Worm (Caenorhabditis elegans) whole organism, L3 larva: ENCODE data around the gene clec-78.

Experiments
- aly-2 ChIP-seq: fragments of 150-350 bp; optimal IDR thresholded peaks from 2 replicates; lab custom pipeline; 2014; ENCODE audit warnings: missing biosample characterization, missing genetic modification characterization
- ama-1 ChIP-seq: fragments of 150-350 bp; optimal IDR thresholded peaks from 2 replicates; lab custom pipeline; 2018
- ceh-28 ChIP-seq: fragments of 150-350 bp; optimal IDR thresholded peaks from 2 replicates; lab custom pipeline; 2014; ENCODE audit warnings: missing biosample characterization, missing genetic modification reagents, missing genetic modification characterization
- ceh-82 ChIP-seq: fragments of 150-350 bp; optimal IDR thresholded peaks from 2 replicates; lab custom pipeline; 2014; ENCODE audit warnings: missing biosample characterization, missing genetic modification characterization
- ceh-9 ChIP-seq: sonication (generic microtip); optimal IDR thresholded peaks from 2 replicates; lab custom pipeline; 2018; ENCODE audit warnings: missing biosample characterization, missing genetic modification characterization
- daf-12 ChIP-seq: fragments of 150-350 bp; optimal IDR thresholded peaks from 2 replicates; lab custom pipeline; 2014; ENCODE audit warnings: missing biosample characterization, missing genetic modification reagents, missing genetic modification characterization
- egl-27 ChIP-seq: sonication (generic microtip); optimal IDR thresholded peaks from 4 replicates; lab custom pipeline; 2017; ENCODE audit warnings: missing biosample characterization, missing genetic modification reagents, missing genetic modification characterization
- egl-5 ChIP-seq: fragments of 150-350 bp; optimal IDR thresholded peaks from 2 replicates; lab custom pipeline; 2017; ENCODE audit warnings: missing biosample characterization, missing genetic modification reagents, missing genetic modification characterization, inconsistent platforms
- elt-1 ChIP-seq: fragments of 150-350 bp; optimal IDR thresholded peaks from 2 replicates; lab custom pipeline; 2014; ENCODE audit warnings: missing biosample characterization, missing genetic modification characterization
- elt-2 ChIP-seq: sonication (generic microtip); optimal IDR thresholded peaks from 2 replicates; lab custom pipeline; 2016; ENCODE audit warnings: missing genetic modification reagents, mild to moderate bottlenecking, missing genetic modification characterization, missing compliant biosample characterization
- elt-3 ChIP-seq, 3 experiments: fragments of 150-350 bp in 1 of 3; sonication (generic microtip) in 2 of 3; optimal IDR thresholded peaks; 2 replicates in 2 of 3; 4 replicates in 1 of 3; lab custom pipeline; 2014 to 2017; ENCODE audit warnings: missing biosample characterization in 3 of 3, missing genetic modification characterization in 3 of 3
- eor-1 ChIP-seq, 2 experiments: fragments of 150-350 bp; optimal IDR thresholded peaks; 2 replicates each; lab custom pipeline; 2014 to 2018; ENCODE audit warnings: missing biosample characterization in 2 of 2, missing genetic modification characterization in 2 of 2
- fkh-10 ChIP-seq: sonication (generic microtip); optimal IDR thresholded peaks from 2 replicates; lab custom pipeline; 2017; ENCODE audit warnings: missing biosample characterization, missing genetic modification reagents, missing genetic modification characterization
- fos-1 ChIP-seq: fragments of 150-350 bp; optimal IDR thresholded peaks from 2 replicates; lab custom pipeline; 2014; ENCODE audit warnings: missing biosample characterization, missing genetic modification characterization
- jun-1 ChIP-seq: fragments of 150-350 bp; optimal IDR thresholded peaks from 2 replicates; lab custom pipeline; 2014; ENCODE audit warnings: missing biosample characterization, missing genetic modification reagents, missing genetic modification characterization
- lin-39 ChIP-seq: fragments of 150-350 bp; optimal IDR thresholded peaks from 2 replicates; lab custom pipeline; 2018; ENCODE audit warnings: missing biosample characterization, missing genetic modification reagents, missing genetic modification characterization
- mdl-1 ChIP-seq: fragments of 150-350 bp; optimal IDR thresholded peaks from 2 replicates; lab custom pipeline; 2014; ENCODE audit warnings: missing biosample characterization, missing genetic modification characterization
- nhr-11 ChIP-seq: fragments of 150-350 bp; optimal IDR thresholded peaks from 2 replicates; lab custom pipeline; 2014; ENCODE audit warnings: missing biosample characterization, missing genetic modification characterization
- nhr-23 ChIP-seq: fragments of 150-350 bp; optimal IDR thresholded peaks from 2 replicates; lab custom pipeline; 2014; ENCODE audit warnings: missing biosample characterization, missing genetic modification reagents, missing genetic modification characterization
- nhr-237 ChIP-seq: fragments of 150-350 bp; optimal IDR thresholded peaks from 2 replicates; lab custom pipeline; 2014; ENCODE audit warnings: missing biosample characterization, missing genetic modification characterization
- nhr-25 ChIP-seq: sonication (generic microtip); optimal IDR thresholded peaks from 2 replicates; lab custom pipeline; 2017; ENCODE audit warnings: missing biosample characterization, missing genetic modification characterization
- nhr-43 ChIP-seq: sonication (generic microtip); optimal IDR thresholded peaks from 2 replicates; lab custom pipeline; 2016; ENCODE audit warnings: mild to moderate bottlenecking, missing genetic modification characterization, missing compliant biosample characterization; ENCODE audit not compliant: poor library complexity, severe bottlenecking
- nhr-67 ChIP-seq: fragments of 150-350 bp; optimal IDR thresholded peaks from 2 replicates; lab custom pipeline; 2014; ENCODE audit warnings: missing biosample characterization, missing genetic modification characterization
- nhr-76 ChIP-seq: fragments of 150-350 bp; sonication (generic microtip); optimal IDR thresholded peaks from 5 replicates; lab custom pipeline; 2014; ENCODE audit warnings: missing biosample characterization, missing genetic modification characterization
- nhr-77 ChIP-seq: fragments of 150-350 bp; optimal IDR thresholded peaks from 2 replicates; lab custom pipeline; 2014; ENCODE audit warnings: missing biosample characterization, missing genetic modification characterization
- pha-4 ChIP-seq: fragments of 150-350 bp; optimal IDR thresholded peaks from 2 replicates; lab custom pipeline; 2014; ENCODE audit warnings: missing biosample characterization, missing genetic modification reagents, missing genetic modification characterization
- pqm-1 ChIP-seq: fragments of 150-350 bp; optimal IDR thresholded peaks from 2 replicates; lab custom pipeline; 2017; ENCODE audit warnings: missing biosample characterization, missing genetic modification characterization, inconsistent platforms
- sea-2 ChIP-seq: fragments of 150-350 bp; sonication (generic microtip); optimal IDR thresholded peaks from 4 replicates; lab custom pipeline; 2014; ENCODE audit warnings: missing biosample characterization, missing genetic modification reagents, missing genetic modification characterization
- snpc-4 ChIP-seq: fragments of 150-350 bp; optimal IDR thresholded peaks from 2 replicates; lab custom pipeline; 2014; ENCODE audit warnings: missing biosample characterization, missing genetic modification characterization
- unc-62 ChIP-seq: fragments of 150-350 bp; sonication (generic microtip); optimal IDR thresholded peaks from 4 replicates; lab custom pipeline; 2014; ENCODE audit warnings: missing biosample characterization, missing genetic modification reagents, missing genetic modification characterization

clec-78 gene

DNA sequence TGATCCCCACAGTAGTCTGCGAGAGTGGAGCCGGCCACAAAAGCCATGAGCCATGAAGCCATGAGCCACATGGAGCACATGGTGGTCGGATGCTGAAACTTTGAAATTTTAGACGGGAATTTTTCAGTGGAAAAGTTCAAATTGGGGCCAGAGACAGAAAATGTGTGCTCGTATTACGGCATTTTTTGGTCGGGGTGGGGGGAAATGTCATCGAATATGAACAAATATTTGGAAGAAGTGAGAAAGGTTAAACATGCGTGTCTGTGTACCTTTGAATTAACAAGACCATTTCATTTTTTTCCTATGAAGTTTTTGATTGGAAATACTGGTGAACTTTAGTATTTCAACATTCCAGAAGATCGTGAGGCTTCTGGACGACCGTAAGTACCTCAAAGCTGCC, 62.6 kb downstream of the clec-78 start, which contains the start of gene wrt-5:
wrt-5 (minus strand) TSS at position 101 of the 400 bp plus-strand sequence.
- peak; percentile 7 for TF ChIP-seq pha-4 (tag; lab: Kevin White, UChicago)
- no peak for TF ChIP-seq nhr-43

DNA sequence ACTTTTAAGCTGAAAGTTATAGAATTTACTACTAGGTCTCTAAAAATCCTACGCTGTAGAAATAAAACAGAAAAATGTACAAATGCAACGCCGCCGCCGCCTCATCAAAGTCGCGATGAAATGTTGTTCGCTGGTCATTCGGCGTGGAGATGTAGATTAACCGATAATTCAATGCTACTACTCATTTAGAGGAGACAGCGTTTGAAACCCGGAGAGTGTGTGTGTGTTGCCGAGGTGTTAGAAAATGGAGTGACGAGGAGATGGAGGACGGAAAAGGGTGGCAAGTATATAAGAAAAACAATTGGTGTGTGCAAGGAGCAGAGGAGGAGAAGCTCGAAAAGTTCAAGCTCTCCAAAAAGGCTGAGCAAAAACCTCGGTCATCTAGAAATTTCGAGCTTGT, 63.4 kb downstream of the clec-78 start:
- no peak for TF ChIP-seq nhr-67 (tag; lab: Kevin White, UChicago)
- TF ChIP-seq elt-2 (tag; lab: Kevin White, UChicago) = no peak
- TF ChIP-seq nhr-23 (tag; lab: Kevin White, UChicago) = no peak
- no peak for TF ChIP-seq nhr-237
- no peak for TF ChIP-seq egl-27 (tag; lab: Kevin White, UChicago)
- TF ChIP-seq nhr-76 = no peak
- TF ChIP-seq ceh-82 = no peak
- TF ChIP-seq aly-2 (tag; lab: Kevin White, UChicago) = no peak
- TF ChIP-seq daf-12 = no peak
- no peak for TF ChIP-seq elt-3 (tag; optimal IDR thresholded peaks at IDR 0.05; lab: Kevin White, UChicago)
- no peak for TF ChIP-seq ceh-9
- TF ChIP-seq nhr-43 = no peak
- no peak for TF ChIP-seq elt-1
- no peak for TF ChIP-seq fkh-10 (GFP tag; lab: Kevin White, UChicago)
- TF ChIP-seq, all 47 proteins: peak for 0

DNA sequence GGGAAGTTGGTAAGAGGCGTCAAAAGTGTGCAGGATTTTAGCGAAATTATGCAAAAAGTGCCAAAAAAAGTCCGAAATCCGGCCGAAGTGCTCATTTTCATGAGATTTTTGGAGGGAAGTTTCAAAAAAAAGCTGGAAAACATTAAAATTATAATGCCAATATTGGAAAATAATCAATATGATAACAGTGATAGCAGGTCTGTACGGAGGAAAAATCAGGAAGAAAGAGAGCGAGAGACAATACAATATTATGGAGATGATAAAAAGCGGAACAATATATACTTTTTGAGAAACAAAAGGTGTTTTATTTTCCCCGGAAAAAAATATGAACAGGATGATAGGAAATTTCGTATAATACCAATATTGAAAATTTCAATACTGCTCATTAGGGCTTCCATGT, 64.5 kb downstream of the clec-78 start:
- TF ChIP-seq elt-2 (tag; lab: Kevin White, UChicago) (peak; percentile 51), pqm-1 (tag; lab: Kevin White, UChicago) (no peak)

DNA sequence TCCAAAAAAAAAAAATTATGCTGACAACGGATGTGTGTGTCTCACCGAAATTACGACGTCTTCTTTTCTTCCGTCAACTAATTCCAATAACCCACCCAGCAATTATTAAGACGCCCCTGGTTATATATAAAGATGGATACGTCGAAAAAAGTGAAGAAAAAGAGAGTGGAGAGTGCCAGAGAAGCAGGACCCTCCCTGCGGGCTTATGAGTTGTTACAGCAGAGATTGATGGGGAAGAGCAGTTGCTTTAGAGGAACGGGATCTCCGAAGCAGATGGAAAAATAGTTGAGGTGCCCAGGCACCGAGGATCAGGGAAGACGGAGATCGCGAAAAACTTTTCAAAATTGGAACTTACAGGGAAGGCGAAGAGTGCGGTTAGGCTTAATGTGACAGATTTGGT, 66.4 kb downstream of the clec-78 start:
- TF ChIP-seq ama-1 (no peak), lin-39 (tag; lab: Kevin White, UChicago) (no peak), eor-1 (tag; optimal IDR thresholded peaks at IDR 0.05; lab: Kevin White, UChicago) (no peak), nhr-77 (tag; lab: Kevin White, UChicago) (no peak), sea-2 (GFP tag; lab: Kevin White, UChicago) (no peak), jun-1 (tag; lab: Kevin White, UChicago) (no peak), snpc-4 (tag; lab: Kevin White, UChicago) (no peak), fkh-10 (GFP tag; lab: Kevin White, UChicago) (no peak), egl-27 (tag; lab: Kevin White, UChicago) (no peak), fos-1 (tag; lab: Kevin White, UChicago) (no peak), nhr-43 (no peak), aly-2 (tag; lab: Kevin White, UChicago) (no peak), nhr-11 (tag; lab: Kevin White, UChicago) (no peak)

DNA sequence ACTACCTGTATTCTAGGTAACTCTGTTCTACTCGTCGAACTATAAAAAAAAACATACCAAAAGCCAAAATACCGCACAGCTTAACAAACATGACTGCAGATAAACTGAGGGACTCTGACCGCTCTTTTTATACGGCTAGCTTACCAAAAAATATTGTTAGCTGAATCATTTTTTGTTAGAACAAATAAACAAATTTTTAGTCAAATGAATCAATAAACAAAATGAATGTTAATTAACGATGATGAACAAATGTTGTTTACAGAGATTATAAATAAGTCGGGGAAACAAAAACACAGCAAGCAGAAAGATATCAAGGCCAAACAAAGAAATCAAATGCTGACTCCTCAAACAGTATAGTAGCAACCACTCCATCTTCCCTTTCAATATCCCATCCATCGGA, 74.7 kb downstream of the clec-78 start, which contains the start of gene ilys-6:
ilys-6 (minus strand) TSS at position 101 of the 400 bp plus-strand sequence.
- TF ChIP-seq nhr-23 (tag; lab: Kevin White, UChicago) (no peak), nhr-11 (tag; lab: Kevin White, UChicago) (no peak), ceh-9 (no peak), unc-62 (GFP tag; lab: Kevin White, UChicago) (no peak), daf-12 (no peak), nhr-25 (tag; lab: Kevin White, UChicago) (no peak), eor-1 (tag; optimal IDR thresholded peaks at IDR 0.05; lab: Kevin White, UChicago) (no peak), egl-5 (tag; lab: Kevin White, UChicago) (no peak), egl-27 (tag; lab: Kevin White, UChicago) (no peak), elt-1 (no peak), ceh-28 (no peak), mdl-1 (tag; lab: Kevin White, UChicago) (no peak), elt-3 (tag; optimal IDR thresholded peaks at IDR 0.05; lab: Kevin White, UChicago) (no peak), ama-1 (no peak)
